Fruit fly (Drosophila melanogaster) whole organism, embryonic: ENCODE data around the gene Cdc23.

Experiments
- Aef1 ChIP-seq: fragments of 200-800 bp; sonication (Bioruptor generic); IDR thresholded peaks from 3 replicates; pipeline ENCODE4 v1.3.6; 2022; ENCODE audit warnings: missing biosample characterization, missing genetic modification characterization
- CG10321 ChIP-seq: fragments of 200-800 bp; sonication (Bioruptor generic); IDR thresholded peaks from 2 replicates; pipeline ENCODE4 v1.3.6; 2022; ENCODE audit warnings: missing biosample characterization, missing genetic modification characterization
- CG10462 ChIP-seq: fragments of 200-800 bp; sonication (Bioruptor generic); optimal IDR thresholded peaks from 2 replicates; lab custom pipeline; 2016; ENCODE audit warnings: missing biosample characterization, missing genetic modification characterization
- CG1233 ChIP-seq: fragments of 200-800 bp; sonication (Bioruptor generic); optimal IDR thresholded peaks from 4 replicates; lab custom pipeline; 2018; ENCODE audit warnings: missing biosample characterization, mild to moderate bottlenecking, missing genetic modification characterization
- CG12744 ChIP-seq: fragments of 200-800 bp; sonication (Bioruptor generic); optimal IDR thresholded peaks from 2 replicates; lab custom pipeline; 2016; ENCODE audit warnings: missing biosample characterization, missing genetic modification characterization
- CG13287 ChIP-seq: fragments of 200-800 bp; sonication (Bioruptor generic); IDR thresholded peaks from 2 replicates; pipeline ENCODE4 v1.3.6; 2022; ENCODE audit warnings: missing biosample characterization, missing genetic modification characterization; ENCODE audit not compliant: partially characterized antibody
- CG14050 ChIP-seq: fragments of 200-800 bp; sonication (Bioruptor generic); IDR thresholded peaks from 3 replicates; pipeline ENCODE4 v1.3.6; 2022; ENCODE audit warnings: missing biosample characterization, missing genetic modification characterization
- CG14667 ChIP-seq: fragments of 200-800 bp; sonication (Bioruptor generic); IDR thresholded peaks from 2 replicates; pipeline ENCODE4 v1.3.6; 2022; ENCODE audit warnings: missing biosample characterization, missing genetic modification characterization
- CG14710 ChIP-seq: fragments of 200-800 bp; sonication (Bioruptor generic); optimal IDR thresholded peaks from 3 replicates; lab custom pipeline; 2019; ENCODE audit warnings: missing biosample characterization, mild to moderate bottlenecking, missing genetic modification characterization, moderate library complexity
- CG16815 ChIP-seq: fragments of 200-800 bp; sonication (Bioruptor generic); optimal IDR thresholded peaks from 3 replicates; lab custom pipeline; 2017; ENCODE audit warnings: missing biosample characterization, mild to moderate bottlenecking, missing genetic modification characterization
- CG17361 ChIP-seq: fragments of 200-800 bp; sonication (Bioruptor generic); IDR thresholded peaks from 3 replicates; pipeline ENCODE4 v1.3.6; 2022; ENCODE audit warnings: missing biosample characterization, missing genetic modification characterization
- CG17612 ChIP-seq: fragments of 200-800 bp; sonication (Bioruptor generic); IDR thresholded peaks from 2 replicates; pipeline ENCODE4 v1.3.6; 2022; ENCODE audit warnings: missing biosample characterization, missing genetic modification characterization
- CG18619 ChIP-seq: fragments of 200-800 bp; sonication (Bioruptor generic); optimal IDR thresholded peaks from 3 replicates; lab custom pipeline; 2017; ENCODE audit warnings: missing biosample characterization, mild to moderate bottlenecking, missing genetic modification characterization
- CG2129 ChIP-seq: fragments of 200-800 bp; sonication (Bioruptor generic); IDR thresholded peaks from 2 replicates; pipeline ENCODE4 v1.3.6; 2022; ENCODE audit warnings: missing biosample characterization, missing genetic modification characterization; ENCODE audit not compliant: partially characterized antibody
- CG34376 ChIP-seq: fragments of 200-800 bp; sonication (Bioruptor generic); optimal IDR thresholded peaks from 2 replicates; lab custom pipeline; 2018; ENCODE audit warnings: missing biosample characterization, mild to moderate bottlenecking, missing genetic modification characterization
- CG5245 ChIP-seq: fragments of 200-800 bp; sonication (Bioruptor generic); optimal IDR thresholded peaks from 3 replicates; lab custom pipeline; 2016; ENCODE audit warnings: missing biosample characterization, missing genetic modification characterization
- CG6854 ChIP-seq: fragments of 200-800 bp; sonication (Bioruptor generic); optimal IDR thresholded peaks from 3 replicates; lab custom pipeline; 2017; ENCODE audit warnings: missing biosample characterization, mild to moderate bottlenecking, missing genetic modification characterization
- CG7556 ChIP-seq: fragments of 200-800 bp; sonication (Bioruptor generic); optimal IDR thresholded peaks from 2 replicates; lab custom pipeline; 2017; ENCODE audit warnings: missing biosample characterization, mild to moderate bottlenecking, missing genetic modification characterization
- CG8388 ChIP-seq: fragments of 200-800 bp; sonication (Bioruptor generic); optimal IDR thresholded peaks from 2 replicates; lab custom pipeline; 2019; ENCODE audit warnings: missing biosample characterization, mild to moderate bottlenecking, missing genetic modification characterization, moderate library complexity
- Dfd ChIP-seq, 2 experiments: fragments of >200 bp; optimal IDR thresholded peaks; 2 replicates each; lab custom pipeline; 2017; ENCODE audit warnings: missing biosample characterization in 2 of 2, missing genetic modification characterization in 2 of 2
- Drgx ChIP-seq: fragments of 200-800 bp; sonication (Bioruptor generic); IDR thresholded peaks from 2 replicates; pipeline ENCODE4 v1.3.6; 2022; ENCODE audit warnings: missing biosample characterization, missing genetic modification characterization
- HLH3B ChIP-seq: fragments of 200-800 bp; sonication (Bioruptor generic); IDR thresholded peaks from 2 replicates; pipeline ENCODE4 v1.3.6; 2022; ENCODE audit warnings: missing biosample characterization, missing genetic modification characterization
- Hand ChIP-seq: fragments of 200-800 bp; sonication (Bioruptor generic); optimal IDR thresholded peaks from 2 replicates; lab custom pipeline; 2017; ENCODE audit warnings: mild to moderate bottlenecking, missing biosample characterization, missing genetic modification reagents, missing genetic modification characterization
- Hsf ChIP-seq: fragments of 200-800 bp; sonication (Bioruptor generic); optimal IDR thresholded peaks from 3 replicates; lab custom pipeline; 2016; ENCODE audit warnings: missing biosample characterization, missing genetic modification characterization
- Mes4 ChIP-seq: fragments of 200-800 bp; sonication (Bioruptor generic); optimal IDR thresholded peaks from 2 replicates; lab custom pipeline; 2016; ENCODE audit warnings: missing biosample characterization, missing genetic modification characterization
- NFAT ChIP-seq: fragments of 200-800 bp; sonication (Bioruptor generic); IDR thresholded peaks from 2 replicates; pipeline ENCODE4 v1.3.6; 2022; ENCODE audit warnings: missing biosample characterization, missing genetic modification characterization
- Optix ChIP-seq: fragments of 200-800 bp; sonication (Bioruptor generic); IDR thresholded peaks from 3 replicates; pipeline ENCODE4 v1.3.6; 2022; ENCODE audit warnings: missing biosample characterization, missing genetic modification characterization
- Ravus ChIP-seq: fragments of 200-800 bp; sonication (Bioruptor generic); IDR thresholded peaks from 2 replicates; pipeline ENCODE4 v1.3.6; 2022; ENCODE audit warnings: missing biosample characterization, missing genetic modification characterization
- Rx ChIP-seq: fragments of 200-800 bp; sonication (Bioruptor generic); IDR thresholded peaks from 2 replicates; pipeline ENCODE4 v1.3.6; 2022; ENCODE audit warnings: missing biosample characterization, missing genetic modification characterization
- bcd ChIP-seq: fragments of 200-800 bp; sonication (Bioruptor generic); optimal IDR thresholded peaks from 2 replicates; lab custom pipeline; 2017; ENCODE audit warnings: missing biosample characterization, mild to moderate bottlenecking, missing genetic modification characterization
- bsh ChIP-seq, 2 experiments: fragments of 200-800 bp; sonication (Bioruptor generic); optimal IDR thresholded peaks; 2 replicates each; lab custom pipeline; 2017 to 2018; ENCODE audit warnings: mild to moderate bottlenecking in 2 of 2, missing biosample characterization in 2 of 2, missing genetic modification characterization in 2 of 2, moderate library complexity in 1 of 2
- cas ChIP-seq: fragments of 200-800 bp; sonication (Bioruptor generic); IDR thresholded peaks from 2 replicates; pipeline ENCODE4 v1.3.6; 2022; ENCODE audit warnings: missing biosample characterization, missing genetic modification characterization
- corto ChIP-seq: fragments of 200-800 bp; sonication (Bioruptor generic); optimal IDR thresholded peaks from 2 replicates; lab custom pipeline; 2016; ENCODE audit warnings: missing biosample characterization, mild to moderate bottlenecking, missing genetic modification characterization, moderate library complexity
- dmrt11E ChIP-seq: fragments of 200-800 bp; sonication (Bioruptor generic); optimal IDR thresholded peaks from 3 replicates; lab custom pipeline; 2018; ENCODE audit warnings: missing biosample characterization, mild to moderate bottlenecking, missing genetic modification characterization, moderate library complexity
- ewg ChIP-seq: fragments of 200-800 bp; sonication (Bioruptor generic); optimal IDR thresholded peaks from 3 replicates; lab custom pipeline; 2017; ENCODE audit warnings: mild to moderate bottlenecking, missing biosample characterization, missing genetic modification reagents, missing genetic modification characterization
- fd96Cb ChIP-seq: fragments of 200-800 bp; sonication (Bioruptor generic); optimal IDR thresholded peaks from 2 replicates; lab custom pipeline; 2018; ENCODE audit warnings: missing biosample characterization, mild to moderate bottlenecking, missing genetic modification characterization, moderate library complexity
- ftz-f1 ChIP-seq: fragments of 200-800 bp; sonication (Bioruptor generic); optimal IDR thresholded peaks from 2 replicates; lab custom pipeline; 2016; ENCODE audit warnings: missing biosample characterization, missing genetic modification characterization
- gem ChIP-seq: fragments of 200-800 bp; sonication (Bioruptor generic); optimal IDR thresholded peaks from 2 replicates; lab custom pipeline; 2019; ENCODE audit warnings: missing biosample characterization, mild to moderate bottlenecking, missing genetic modification characterization, moderate library complexity
- gsb-n ChIP-seq: fragments of 200-800 bp; sonication (Bioruptor generic); optimal IDR thresholded peaks from 3 replicates; lab custom pipeline; 2018; ENCODE audit warnings: missing biosample characterization, mild to moderate bottlenecking, missing genetic modification characterization
- ind ChIP-seq: fragments of 200-800 bp; sonication (Bioruptor generic); optimal IDR thresholded peaks from 3 replicates; lab custom pipeline; 2016; ENCODE audit warnings: missing biosample characterization, missing genetic modification characterization
- kni ChIP-seq: fragments of 200-800 bp; sonication (Bioruptor generic); optimal IDR thresholded peaks from 3 replicates; lab custom pipeline; 2017; ENCODE audit warnings: mild to moderate bottlenecking, missing biosample characterization, missing genetic modification reagents, missing genetic modification characterization
- knrl ChIP-seq: fragments of 200-800 bp; sonication (Bioruptor generic); IDR thresholded peaks from 3 replicates; pipeline ENCODE4 v1.3.6; 2022; ENCODE audit warnings: missing biosample characterization, missing genetic modification characterization; ENCODE audit not compliant: partially characterized antibody
- pita ChIP-seq: fragments of 200-800 bp; sonication (Bioruptor generic); optimal IDR thresholded peaks from 2 replicates; lab custom pipeline; 2017; ENCODE audit warnings: missing biosample characterization, mild to moderate bottlenecking, missing genetic modification characterization
- pros ChIP-seq: fragments of 200-800 bp; sonication (Bioruptor generic); optimal IDR thresholded peaks from 3 replicates; lab custom pipeline; 2019; ENCODE audit warnings: missing biosample characterization, mild to moderate bottlenecking, missing genetic modification characterization, moderate library complexity
- pum ChIP-seq: fragments of 200-800 bp; sonication (Bioruptor generic); optimal IDR thresholded peaks from 2 replicates; lab custom pipeline; 2016; ENCODE audit warnings: missing biosample characterization, missing genetic modification characterization
- run ChIP-seq: fragments of 200-800 bp; sonication (Bioruptor generic); optimal IDR thresholded peaks from 3 replicates; lab custom pipeline; 2018; ENCODE audit warnings: missing biosample characterization, mild to moderate bottlenecking, missing genetic modification characterization
- sd ChIP-seq: fragments of 200-800 bp; sonication (Bioruptor generic); optimal IDR thresholded peaks from 3 replicates; lab custom pipeline; 2018; ENCODE audit warnings: missing biosample characterization, mild to moderate bottlenecking, missing genetic modification characterization, moderate library complexity
- tap ChIP-seq: fragments of 200-800 bp; optimal IDR thresholded peaks from 3 replicates; lab custom pipeline; 2019; ENCODE audit warnings: missing biosample characterization, mild to moderate bottlenecking, missing genetic modification characterization, moderate library complexity
- tio ChIP-seq: fragments of 200-800 bp; sonication (Bioruptor generic); optimal IDR thresholded peaks from 2 replicates; lab custom pipeline; 2017; ENCODE audit warnings: missing biosample characterization, missing genetic modification characterization, inconsistent platforms
- wor ChIP-seq: fragments of 200-800 bp; sonication (Bioruptor generic); IDR thresholded peaks from 2 replicates; pipeline ENCODE4 v1.3.6; 2022; ENCODE audit warnings: missing biosample characterization, missing genetic modification characterization

Gene Cdc23

dm6 chr2L:20494423-20495052, 35.4 kb downstream of the Cdc23 start, which contains the start of gene CG34007 (continued):
- TF ChIP-seq corto (no peak), CG5245 (GFP tag; lab: Kevin White, UChicago) (peak; percentile 41), bsh (GFP tag; optimal IDR thresholded peaks at IDR 0.05; lab: Kevin White, UChicago) (peak in 1 of 2 experiments; percentile 94), tap (tag; lab: Kevin White, UChicago) (peak; percentile 77), Mes4 (GFP tag; lab: Kevin White, UChicago) (no peak), CG14710 (tag; lab: Kevin White, UChicago) (peak; percentile 93), CG10462 (GFP tag; lab: Kevin White, UChicago) (peak; percentile 25), ind (GFP tag; lab: Kevin White, UChicago) (peak; percentile 45), HLH3B (GFP tag; lab: Robert Waterston, UW) (peak; percentile 79), CG10321 (GFP tag; lab: Robert Waterston, UW) (no peak), knrl (GFP tag; lab: Robert Waterston, UW) (no peak), CG7556 (peak; percentile 90), pros (GFP tag; lab: Kevin White, UChicago) (peak; percentile 73), CG14050 (GFP tag; lab: Robert Waterston, UW) (no peak), Drgx (GFP tag; lab: Robert Waterston, UW) (peak; percentile 22; the same call in 1 of the 2 replicates), pita (GFP tag; lab: Kevin White, UChicago) (peak; percentile 65), CG12744 (no peak), Ravus (GFP tag; lab: Robert Waterston, UW) (peak; percentile 25), CG14667 (peak; percentile 33; the same call in 1 of the 2 replicates), Hand (GFP tag; lab: Kevin White, UChicago) (no peak), gem (tag; lab: Kevin White, UChicago) (peak; percentile 97), bcd (peak; percentile 68), sd (peak; percentile 51), wor (GFP tag; lab: Robert Waterston, UW) (peak; percentile 69), NFAT (GFP tag; lab: Robert Waterston, UW) (no peak), CG34376 (GFP tag; lab: Kevin White, UChicago) (no peak), CG2129 (GFP tag; lab: Robert Waterston, UW) (no peak), CG1233 (peak; percentile 48), cas (GFP tag; lab: Robert Waterston, UW) (no peak), CG18619 (peak; percentile 66), kni (peak; percentile 25), CG17612 (GFP tag; lab: Robert Waterston, UW) (no peak), CG16815 (GFP tag; lab: Kevin White, UChicago) (peak; percentile 72), Aef1 (GFP tag; lab: Robert Waterston, UW) (peak; percentile 66), tio (GFP tag; lab: Kevin White, UChicago) (peak; percentile 46), gsb-n (tag; lab: Kevin White, UChicago) (peak; percentile 96), run (tag; lab: Kevin White, UChicago) (peak; percentile 73), Rx (GFP tag; lab: Robert Waterston, UW) (no peak), dmrt11E (tag; lab: Kevin White, UChicago) (peak; percentile 97), Dfd (GFP tag; optimal IDR thresholded peaks at IDR 0.05; lab: Kevin White, UChicago) (no peak), CG6854 (no peak), Optix (GFP tag; lab: Robert Waterston, UW) (no peak), pum (no peak), ewg (GFP tag; lab: Kevin White, UChicago) (peak; percentile 70), ftz-f1 (no peak), Hsf (no peak), CG17361 (GFP tag; lab: Robert Waterston, UW) (peak; percentile 94), CG8388 (GFP tag; lab: Kevin White, UChicago) (peak; percentile 92), CG13287 (GFP tag; lab: Robert Waterston, UW) (no peak), fd96Cb (tag; lab: Kevin White, UChicago) (peak; percentile 87)
